Fruit fly (Drosophila melanogaster) whole organism, embryonic: ENCODE data around the gene peb.

Experiments
- ATbp ChIP-seq: fragments of 200-800 bp; sonication (Bioruptor generic); optimal IDR thresholded peaks from 2 replicates; lab custom pipeline; 2017; ENCODE audit warnings: missing biosample characterization, mild to moderate bottlenecking, missing genetic modification characterization, missing genetic modification reagents
- C15 ChIP-seq: fragments of 200-800 bp; sonication (Bioruptor generic); IDR thresholded peaks from 3 replicates; pipeline ENCODE4 v1.3.6; 2022; ENCODE audit warnings: missing biosample characterization, missing genetic modification characterization
- CG10462 ChIP-seq: fragments of 200-800 bp; sonication (Bioruptor generic); optimal IDR thresholded peaks from 2 replicates; lab custom pipeline; 2016; ENCODE audit warnings: missing biosample characterization, missing genetic modification characterization
- CG11247 ChIP-seq: fragments of 200-800 bp; sonication (Bioruptor generic); IDR thresholded peaks from 2 replicates; pipeline ENCODE4 v1.3.6; 2022; ENCODE audit warnings: missing biosample characterization, missing genetic modification characterization
- CG11695 ChIP-seq: fragments of 200-800 bp; sonication (Bioruptor generic); IDR thresholded peaks from 3 replicates; pipeline ENCODE4 v1.3.6; 2022; ENCODE audit warnings: missing biosample characterization, missing genetic modification characterization
- CG12071 ChIP-seq: fragments of 200-800 bp; sonication (Bioruptor generic); optimal IDR thresholded peaks from 3 replicates; lab custom pipeline; 2018; ENCODE audit warnings: missing biosample characterization, mild to moderate bottlenecking, missing genetic modification characterization
- CG1233 ChIP-seq: fragments of 200-800 bp; sonication (Bioruptor generic); optimal IDR thresholded peaks from 4 replicates; lab custom pipeline; 2018; ENCODE audit warnings: missing biosample characterization, mild to moderate bottlenecking, missing genetic modification characterization
- CG13296 ChIP-seq: fragments of 200-800 bp; sonication (Bioruptor generic); optimal IDR thresholded peaks from 3 replicates; lab custom pipeline; 2018; ENCODE audit warnings: missing biosample characterization, mild to moderate bottlenecking, missing genetic modification characterization
- CG14050 ChIP-seq: fragments of 200-800 bp; sonication (Bioruptor generic); IDR thresholded peaks from 3 replicates; pipeline ENCODE4 v1.3.6; 2022; ENCODE audit warnings: missing biosample characterization, missing genetic modification characterization
- CG14441 ChIP-seq: fragments of 200-800 bp; sonication (Bioruptor generic); IDR thresholded peaks from 2 replicates; pipeline ENCODE4 v1.3.6; 2022; ENCODE audit warnings: missing biosample characterization, missing genetic modification characterization
- CG15479 ChIP-seq: fragments of 200-800 bp; sonication (Bioruptor generic); optimal IDR thresholded peaks from 3 replicates; lab custom pipeline; 2019; ENCODE audit warnings: missing biosample characterization, mild to moderate bottlenecking, missing genetic modification characterization, moderate library complexity
- CG1647 ChIP-seq: fragments of 200-800 bp; sonication (Bioruptor generic); optimal IDR thresholded peaks from 3 replicates; lab custom pipeline; 2016; ENCODE audit warnings: missing biosample characterization, missing genetic modification characterization
- CG17612 ChIP-seq: fragments of 200-800 bp; sonication (Bioruptor generic); IDR thresholded peaks from 2 replicates; pipeline ENCODE4 v1.3.6; 2022; ENCODE audit warnings: missing biosample characterization, missing genetic modification characterization
- CG2712 ChIP-seq: fragments of 200-800 bp; optimal IDR thresholded peaks from 3 replicates; lab custom pipeline; 2019; ENCODE audit warnings: missing biosample characterization, mild to moderate bottlenecking, missing genetic modification characterization, moderate library complexity
- CG31365 ChIP-seq: fragments of 200-800 bp; sonication (Bioruptor generic); optimal IDR thresholded peaks from 2 replicates; lab custom pipeline; 2018; ENCODE audit warnings: missing biosample characterization, mild to moderate bottlenecking, missing genetic modification characterization
- CG31441 ChIP-seq: fragments of 200-800 bp; sonication (Bioruptor generic); IDR thresholded peaks from 2 replicates; pipeline ENCODE4 v1.3.6; 2022; ENCODE audit warnings: missing biosample characterization, missing genetic modification characterization
- CG33213 ChIP-seq: fragments of 200-800 bp; sonication (Bioruptor generic); optimal IDR thresholded peaks from 3 replicates; lab custom pipeline; 2016; ENCODE audit warnings: missing biosample characterization, missing genetic modification characterization
- CG6791 ChIP-seq: fragments of 200-800 bp; sonication (Bioruptor generic); IDR thresholded peaks from 3 replicates; pipeline ENCODE4 v1.3.6; 2022; ENCODE audit warnings: missing biosample characterization, missing genetic modification characterization; ENCODE audit not compliant: partially characterized antibody
- CG6854 ChIP-seq: fragments of 200-800 bp; sonication (Bioruptor generic); optimal IDR thresholded peaks from 3 replicates; lab custom pipeline; 2017; ENCODE audit warnings: missing biosample characterization, mild to moderate bottlenecking, missing genetic modification characterization
- CG7556 ChIP-seq: fragments of 200-800 bp; sonication (Bioruptor generic); optimal IDR thresholded peaks from 2 replicates; lab custom pipeline; 2017; ENCODE audit warnings: missing biosample characterization, mild to moderate bottlenecking, missing genetic modification characterization
- CG7839 ChIP-seq: fragments of 200-800 bp; sonication (Bioruptor generic); optimal IDR thresholded peaks from 3 replicates; lab custom pipeline; 2018; ENCODE audit warnings: missing biosample characterization, mild to moderate bottlenecking, missing genetic modification characterization, moderate library complexity
- CG9437 ChIP-seq: fragments of 200-800 bp; sonication (Bioruptor generic); optimal IDR thresholded peaks from 2 replicates; lab custom pipeline; 2018; ENCODE audit warnings: missing biosample characterization, mild to moderate bottlenecking, missing genetic modification characterization
- CkIIα-i1 ChIP-seq: fragments of 200-800 bp; sonication (Bioruptor generic); IDR thresholded peaks from 2 replicates; pipeline ENCODE4 v1.3.6; 2022; ENCODE audit warnings: missing biosample characterization, missing genetic modification characterization
- Dip3 ChIP-seq: fragments of 200-800 bp; sonication (Bioruptor generic); optimal IDR thresholded peaks from 3 replicates; lab custom pipeline; 2016; ENCODE audit warnings: missing biosample characterization, missing genetic modification characterization
- Elba2 ChIP-seq: fragments of 200-800 bp; sonication (Bioruptor generic); optimal IDR thresholded peaks from 3 replicates; lab custom pipeline; 2016; ENCODE audit warnings: missing biosample characterization, missing genetic modification characterization
- Gug ChIP-seq: fragments of 200-800 bp; sonication (Bioruptor generic); IDR thresholded peaks from 4 replicates; pipeline ENCODE4 v1.3.6; 2022; ENCODE audit warnings: missing biosample characterization, missing genetic modification characterization
- HLH3B ChIP-seq: fragments of 200-800 bp; sonication (Bioruptor generic); IDR thresholded peaks from 2 replicates; pipeline ENCODE4 v1.3.6; 2022; ENCODE audit warnings: missing biosample characterization, missing genetic modification characterization
- Hey ChIP-seq: fragments of 200-800 bp; sonication (Bioruptor generic); optimal IDR thresholded peaks from 3 replicates; lab custom pipeline; 2018; ENCODE audit warnings: missing biosample characterization, mild to moderate bottlenecking, missing genetic modification characterization
- Hsf ChIP-seq: fragments of 200-800 bp; sonication (Bioruptor generic); optimal IDR thresholded peaks from 3 replicates; lab custom pipeline; 2016; ENCODE audit warnings: missing biosample characterization, missing genetic modification characterization
- Lhr ChIP-seq: fragments of 200-800 bp; sonication (Bioruptor generic); optimal IDR thresholded peaks from 3 replicates; lab custom pipeline; 2017; ENCODE audit warnings: mild to moderate bottlenecking, missing biosample characterization, missing genetic modification reagents, missing genetic modification characterization
- MBD-R2 ChIP-seq: fragments of 200-800 bp; sonication (Bioruptor generic); IDR thresholded peaks from 2 replicates; pipeline ENCODE4 v1.3.6; 2022; ENCODE audit warnings: missing biosample characterization, missing genetic modification characterization
- Mad ChIP-seq: fragments of 200-800 bp; sonication (Bioruptor generic); optimal IDR thresholded peaks from 2 replicates; lab custom pipeline; 2016; ENCODE audit warnings: missing biosample characterization, missing genetic modification characterization
- Med ChIP-seq: fragments of 200-800 bp; sonication (Bioruptor generic); peaks from one replicate; lab custom pipeline; 2016; ENCODE audit warnings: missing biosample characterization, missing genetic modification characterization, mild to moderate bottlenecking, inconsistent platforms, moderate library complexity
- Meics ChIP-seq: fragments of 200-800 bp; sonication (Bioruptor generic); optimal IDR thresholded peaks from 2 replicates; lab custom pipeline; 2017; ENCODE audit warnings: missing biosample characterization, mild to moderate bottlenecking, missing genetic modification characterization
- Sin3A ChIP-seq: fragments of >200 bp; optimal IDR thresholded peaks from 2 replicates; lab custom pipeline; 2018
- Sox102F ChIP-seq: fragments of 200-800 bp; sonication (Bioruptor generic); optimal IDR thresholded peaks from 2 replicates; lab custom pipeline; 2018; ENCODE audit warnings: missing biosample characterization, mild to moderate bottlenecking, missing genetic modification characterization, moderate library complexity
- ara ChIP-seq: fragments of 200-800 bp; sonication (Bioruptor generic); IDR thresholded peaks from 2 replicates; pipeline ENCODE4 v1.3.6; 2022; ENCODE audit warnings: missing biosample characterization, missing genetic modification characterization
- ato ChIP-seq: fragments of 200-800 bp; sonication (Bioruptor generic); IDR thresholded peaks from 2 replicates; pipeline ENCODE4 v1.3.6; 2022; ENCODE audit warnings: missing biosample characterization, missing genetic modification characterization; ENCODE audit not compliant: partially characterized antibody
- cato ChIP-seq: fragments of 200-800 bp; sonication (Bioruptor generic); optimal IDR thresholded peaks from 2 replicates; lab custom pipeline; 2016; ENCODE audit warnings: missing biosample characterization, missing genetic modification characterization, borderline replicate concordance
- chm ChIP-seq: fragments of 200-800 bp; sonication (Bioruptor generic); IDR thresholded peaks from 2 replicates; pipeline ENCODE4 v1.3.6; 2022; ENCODE audit warnings: missing biosample characterization, missing genetic modification characterization
- da ChIP-seq: fragments of 200-800 bp; sonication (Bioruptor generic); optimal IDR thresholded peaks from 2 replicates; lab custom pipeline; 2016; ENCODE audit warnings: missing biosample characterization, missing genetic modification characterization
- ems ChIP-seq: fragments of 200-800 bp; sonication (Bioruptor generic); optimal IDR thresholded peaks from 3 replicates; lab custom pipeline; 2016; ENCODE audit warnings: missing biosample characterization, missing genetic modification characterization
- eve ChIP-seq, 2 experiments: fragments of >200 bp; optimal IDR thresholded peaks; 2 replicates each; lab custom pipeline; 2017; ENCODE audit warnings: missing biosample characterization in 2 of 2, missing genetic modification characterization in 2 of 2
- ewg ChIP-seq: fragments of 200-800 bp; sonication (Bioruptor generic); optimal IDR thresholded peaks from 3 replicates; lab custom pipeline; 2017; ENCODE audit warnings: mild to moderate bottlenecking, missing biosample characterization, missing genetic modification reagents, missing genetic modification characterization
- odd ChIP-seq: fragments of 200-800 bp; sonication (Bioruptor generic); optimal IDR thresholded peaks from 2 replicates; lab custom pipeline; 2017; ENCODE audit warnings: missing biosample characterization, mild to moderate bottlenecking, missing genetic modification characterization
- rib ChIP-seq: fragments of 200-800 bp; sonication (Bioruptor generic); IDR thresholded peaks from 2 replicates; pipeline ENCODE4 v1.3.6; 2022; ENCODE audit warnings: missing biosample characterization, missing genetic modification characterization
- sc ChIP-seq, 3 experiments: fragments of >200 bp in 2 of 3; fragments of 200-800 bp in 1 of 3; sonication (Bioruptor generic) in 1 of 3; optimal IDR thresholded peaks; 2 replicates in 2 of 3; 3 replicates in 1 of 3; lab custom pipeline; 2017; ENCODE audit warnings: mild to moderate bottlenecking in 1 of 3, missing biosample characterization in 1 of 3, missing genetic modification characterization in 1 of 3, missing genetic modification reagents in 1 of 3
- slbo ChIP-seq: fragments of 200-800 bp; sonication (Bioruptor generic); IDR thresholded peaks from 2 replicates; pipeline ENCODE4 v1.3.6; 2022; ENCODE audit warnings: missing biosample characterization, missing genetic modification characterization
- tio ChIP-seq: fragments of 200-800 bp; sonication (Bioruptor generic); optimal IDR thresholded peaks from 2 replicates; lab custom pipeline; 2017; ENCODE audit warnings: missing biosample characterization, missing genetic modification characterization, inconsistent platforms
- unc-4 ChIP-seq: fragments of 200-800 bp; sonication (Bioruptor generic); IDR thresholded peaks from 2 replicates; pipeline ENCODE4 v1.3.6; 2022; ENCODE audit warnings: missing biosample characterization, missing genetic modification characterization; ENCODE audit not compliant: partially characterized antibody
- unpg ChIP-seq: fragments of 200-800 bp; sonication (Bioruptor generic); optimal IDR thresholded peaks from 3 replicates; lab custom pipeline; 2018; ENCODE audit warnings: missing biosample characterization, mild to moderate bottlenecking, missing genetic modification characterization, moderate library complexity
- vvl ChIP-seq: fragments of 200-800 bp; sonication (Bioruptor generic); IDR thresholded peaks from 2 replicates; pipeline ENCODE4 v1.3.6; 2022; ENCODE audit warnings: missing biosample characterization, missing genetic modification characterization

The peb gene

DNA sequence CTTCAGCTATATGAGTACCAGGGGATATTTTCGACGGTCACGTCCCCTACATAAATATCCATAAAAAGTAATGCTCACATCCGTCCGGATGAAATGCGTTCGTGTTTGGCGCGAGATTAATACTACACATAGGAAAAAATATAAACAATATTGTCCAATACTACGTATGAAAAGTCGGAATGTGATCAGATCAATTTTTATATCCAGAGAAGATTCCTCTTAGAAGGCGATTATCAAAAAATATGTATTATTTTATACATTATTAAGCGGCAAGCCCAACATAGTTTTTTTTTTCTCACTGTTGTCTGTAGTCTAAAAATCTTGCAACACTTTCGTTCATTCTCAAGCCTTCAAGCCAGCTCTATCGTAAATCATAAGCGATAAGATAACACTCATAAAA, 43.4 kb upstream of the peb start (continued):
- TF ChIP-seq CG7839 (tag; lab: Kevin White, UChicago), result peak; percentile 44
- no peak for TF ChIP-seq Hey (tag; lab: Kevin White, UChicago)
- TF ChIP-seq CG11695 (GFP tag; lab: Robert Waterston, UW), result no peak
- no peak for TF ChIP-seq ewg
- TF ChIP-seq unc-4 (GFP tag; lab: Robert Waterston, UW), result no peak
- TF ChIP-seq CG10462 (GFP tag; lab: Kevin White, UChicago), result no peak
- 0 out of 2 replicates have a peak, but pooled peaks have one; percentile 26 for TF ChIP-seq CG14441 (GFP tag; lab: Robert Waterston, UW)
- no peak for TF ChIP-seq Sin3A (lab: Kevin White, UChicago)
- no peak for TF ChIP-seq MBD-R2 (GFP tag; lab: Robert Waterston, UW)
- peak; percentile 39; the same call in 1 of the 2 replicates for TF ChIP-seq ara (GFP tag; lab: Robert Waterston, UW)
- TF ChIP-seq CG12071, result no peak
- peak; percentile 66 for TF ChIP-seq CG2712 (tag; lab: Kevin White, UChicago)
- peak; percentile 58; the same call in 1 of the 2 replicates for TF ChIP-seq vvl (GFP tag; lab: Robert Waterston, UW)
- TF ChIP-seq Hsf (GFP tag; lab: Kevin White, UChicago), result no peak
- TF ChIP-seq chm, result peak; percentile 16; the same call in 1 of the 2 replicates
- peak; percentile 7 for TF ChIP-seq Med
- TF ChIP-seq CG14050 (GFP tag; lab: Robert Waterston, UW), result no peak
- TF ChIP-seq cato (GFP tag; lab: Kevin White, UChicago), result no peak
- TF ChIP-seq eve (GFP tag; optimal IDR thresholded peaks at IDR 0.05; lab: Kevin White, UChicago), result peak in 1 of 2 experiments; percentile 23
- no peak for TF ChIP-seq C15 (GFP tag; lab: Robert Waterston, UW)
- no peak for TF ChIP-seq Meics (GFP tag; lab: Kevin White, UChicago)
- no peak for TF ChIP-seq Elba2 (GFP tag; lab: Kevin White, UChicago)
- TF ChIP-seq ems (GFP tag; lab: Kevin White, UChicago), result no peak
- TF ChIP-seq CG33213, result no peak
- TF ChIP-seq odd (GFP tag; lab: Kevin White, UChicago), result no peak
- TF ChIP-seq CG15479 (GFP tag; lab: Kevin White, UChicago), result no peak
- TF ChIP-seq slbo (GFP tag; lab: Robert Waterston, UW), result no peak
- TF ChIP-seq ato (GFP tag; lab: Robert Waterston, UW), result no peak
- TF ChIP-seq tio (GFP tag; lab: Kevin White, UChicago), result no peak
- TF ChIP-seq ATbp (GFP tag; lab: Kevin White, UChicago), result peak; percentile 17
- TF ChIP-seq Gug (GFP tag; lab: Robert Waterston, UW), result no peak
- TF ChIP-seq unpg (GFP tag; lab: Kevin White, UChicago), result peak; percentile 19
- no peak for TF ChIP-seq CG6791 (GFP tag; lab: Robert Waterston, UW)
- TF ChIP-seq CG11247, result no peak
- no peak for TF ChIP-seq CG1233 (GFP tag; lab: Kevin White, UChicago)
- no peak for TF ChIP-seq CkIIα-i1 (GFP tag; lab: Robert Waterston, UW)
- TF ChIP-seq CG17612 (GFP tag; lab: Robert Waterston, UW), result no peak
- no peak for TF ChIP-seq da (GFP tag; lab: Kevin White, UChicago)
- no peak for TF ChIP-seq CG31365
- no peak for TF ChIP-seq rib (GFP tag; lab: Robert Waterston, UW)
- no peak for TF ChIP-seq CG9437 (GFP tag; lab: Kevin White, UChicago)
- TF ChIP-seq Lhr (GFP tag; lab: Kevin White, UChicago), result no peak
- TF ChIP-seq CG31441 (GFP tag; lab: Robert Waterston, UW), result peak; percentile 42
- TF ChIP-seq HLH3B, result no peak
- no peak for TF ChIP-seq Mad (GFP tag; lab: Kevin White, UChicago)
- TF ChIP-seq CG6854 (GFP tag; lab: Kevin White, UChicago), result no peak
- TF ChIP-seq CG13296 (GFP tag; lab: Kevin White, UChicago), result no peak
- no peak for TF ChIP-seq sc (optimal IDR thresholded peaks at IDR 0.05; lab: Kevin White, UChicago)
- TF ChIP-seq sc (GFP tag; optimal IDR thresholded peaks at IDR 0.05; lab: Kevin White, UChicago), result peak; percentile 17
- TF ChIP-seq CG7556 (GFP tag; lab: Kevin White, UChicago), result peak; percentile 15
- TF ChIP-seq Sox102F, result peak; percentile 42
- no peak for TF ChIP-seq Dip3
- TF ChIP-seq CG1647 (GFP tag; lab: Kevin White, UChicago), result no peak
